Fruit fly (Drosophila melanogaster): ENCODE data around the gene CG8219.

The CG8219 gene

DNA sequence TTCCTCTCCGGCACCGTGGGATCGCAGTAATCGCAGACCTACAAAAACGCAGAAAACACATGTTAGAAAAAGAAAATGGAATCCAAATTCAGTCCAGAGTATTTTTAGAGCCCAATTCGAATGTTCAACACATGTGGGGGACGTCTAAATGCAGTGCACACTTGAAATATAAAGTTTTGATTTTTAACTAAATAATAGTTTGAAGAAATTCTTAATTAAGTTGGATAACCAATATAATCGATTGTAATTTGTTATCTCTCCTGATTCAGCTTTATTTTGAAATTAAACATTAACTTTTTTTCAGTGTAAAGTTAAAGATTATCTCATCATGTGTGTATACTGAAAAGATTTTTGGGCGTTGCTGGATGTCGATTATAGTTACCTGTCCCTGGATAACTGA, 16.9 kb downstream of the CG8219 start:
- TF ChIP-seq odd (GFP tag; optimal IDR thresholded peaks at IDR 0.05) = peak; percentile 35
- TF ChIP-seq Dfd (GFP tag; optimal IDR thresholded peaks at IDR 0.05) = no peak
- no peak for TF ChIP-seq CG2129 (GFP tag; IDR thresholded peaks at IDR 0.05; ENCODE audit: partially characterized antibody)
- peak; percentile 37; the same call in 1 of the 2 replicates for TF ChIP-seq CG5953 (GFP tag; IDR thresholded peaks at IDR 0.05)
- peak; percentile 51; the same call in 1 of the 2 replicates for TF ChIP-seq CG14014 (GFP tag; IDR thresholded peaks at IDR 0.05)
- TF ChIP-seq CG30403 (GFP tag; optimal IDR thresholded peaks at IDR 0.05) = peak; percentile 75
- peak; percentile 68 for TF ChIP-seq Asciz (GFP tag; optimal IDR thresholded peaks at IDR 0.05)
- TF ChIP-seq ranshi (GFP tag; IDR thresholded peaks at IDR 0.05) = peak; percentile 50; the same call in 1 of the 2 replicates
- TF ChIP-seq wor (GFP tag; IDR thresholded peaks at IDR 0.05) = 0 out of 2 replicates have a peak, but pooled peaks have one; percentile 32
- TF ChIP-seq CG14667 (GFP tag; IDR thresholded peaks at IDR 0.05) = peak; percentile 54; the same call in 1 of the 2 replicates
- TF ChIP-seq HLH54F (GFP tag; optimal IDR thresholded peaks at IDR 0.05) = no peak
- peak; percentile 88 for TF ChIP-seq CG8388 (GFP tag; optimal IDR thresholded peaks at IDR 0.05)
- TF ChIP-seq ap (GFP tag; IDR thresholded peaks at IDR 0.05) = 0 out of 2 replicates have a peak, but pooled peaks have one; percentile 26
- peak; percentile 81 for TF ChIP-seq oc (tag; optimal IDR thresholded peaks at IDR 0.05)
- peak; percentile 80 for TF ChIP-seq Blimp-1 (GFP tag; optimal IDR thresholded peaks at IDR 0.05)
- no peak for TF ChIP-seq sqz (GFP tag; optimal IDR thresholded peaks at IDR 0.05)
- TF ChIP-seq Sox100B (GFP tag; optimal IDR thresholded peaks at IDR 0.05) = peak; percentile 67
- peak; percentile 87 for TF ChIP-seq nmo (GFP tag; optimal IDR thresholded peaks at IDR 0.05)
- TF ChIP-seq Hr51 (GFP tag; optimal IDR thresholded peaks at IDR 0.05) = peak in 1 of 2 experiments; percentile 71
- TF ChIP-seq CG7556 (GFP tag; optimal IDR thresholded peaks at IDR 0.05) = peak; percentile 65
- TF ChIP-seq peb (GFP tag; IDR thresholded peaks at IDR 0.05) = peak; percentile 70
- no peak for TF ChIP-seq wdn (GFP tag; IDR thresholded peaks at IDR 0.05)
- TF ChIP-seq scrt (GFP tag; optimal IDR thresholded peaks at IDR 0.05) = no peak
- peak; percentile 47; the same call in 1 of the 2 replicates for TF ChIP-seq sim (GFP tag; IDR thresholded peaks at IDR 0.05)
- peak; percentile 66; the same call in 1 of the 2 replicates for TF ChIP-seq CG10959 (GFP tag; IDR thresholded peaks at IDR 0.05)
- TF ChIP-seq Awh (GFP tag; IDR thresholded peaks at IDR 0.05) = peak; percentile 78
- TF ChIP-seq CG12391 (tag; optimal IDR thresholded peaks at IDR 0.05) = peak; percentile 89
- TF ChIP-seq sisA (GFP tag; IDR thresholded peaks at IDR 0.05) = peak; percentile 53; the same call in 1 of the 2 replicates
- peak; percentile 90 for TF ChIP-seq gem (tag; optimal IDR thresholded peaks at IDR 0.05)
- peak; percentile 68 for TF ChIP-seq Xbp1 (GFP tag; optimal IDR thresholded peaks at IDR 0.05)
- no peak for TF ChIP-seq CHES-1-like (GFP tag; optimal IDR thresholded peaks at IDR 0.05)
- peak; percentile 12; the same call in 1 of the 2 replicates for TF ChIP-seq Ravus (GFP tag; IDR thresholded peaks at IDR 0.05)
- TF ChIP-seq Drgx (GFP tag; IDR thresholded peaks at IDR 0.05) = no peak; the same call in 1 of the 2 replicates
- TF ChIP-seq CG3995 (GFP tag; optimal IDR thresholded peaks at IDR 0.05) = no peak
- no peak for TF ChIP-seq fd3F (GFP tag; optimal IDR thresholded peaks at IDR 0.05)
- TF ChIP-seq CG4730 (GFP tag; IDR thresholded peaks at IDR 0.05) = peak; percentile 63
- no peak for TF ChIP-seq Dll (GFP tag; IDR thresholded peaks at IDR 0.05; ENCODE audit: partially characterized antibody)
- peak; percentile 53 for TF ChIP-seq CG1529 (GFP tag; optimal IDR thresholded peaks at IDR 0.05)
- TF ChIP-seq CG11093 (GFP tag; IDR thresholded peaks at IDR 0.05) = peak; percentile 48; the same call in 1 of the 3 replicates
- no peak for TF ChIP-seq NC2β (GFP tag; optimal IDR thresholded peaks at IDR 0.05)
- TF ChIP-seq BtbVII (GFP tag; optimal IDR thresholded peaks at IDR 0.05) = no peak
- TF ChIP-seq CG15073 (GFP tag; optimal IDR thresholded peaks at IDR 0.05) = no peak
- peak; percentile 63 for TF ChIP-seq Chrac-16 (GFP tag; optimal IDR thresholded peaks at IDR 0.05)
- no peak for TF ChIP-seq CG3838 (GFP tag; optimal IDR thresholded peaks at IDR 0.05)
- no peak for TF ChIP-seq gt (GFP tag; IDR thresholded peaks at IDR 0.05)
- TF ChIP-seq CG2875 (GFP tag; optimal IDR thresholded peaks at IDR 0.05) = peak; percentile 50
- TF ChIP-seq ttk (GFP tag; IDR thresholded peaks at IDR 0.05) = peak; percentile 72; the same call in 1 of the 2 replicates
- TF ChIP-seq CG15514 (GFP tag; optimal IDR thresholded peaks at IDR 0.05) = no peak
- TF ChIP-seq CG5245 (GFP tag; optimal IDR thresholded peaks at IDR 0.05) = peak; percentile 50
- peak; percentile 6 for TF ChIP-seq CG6683 (GFP tag; optimal IDR thresholded peaks at IDR 0.05)
